Worm (Caenorhabditis elegans) whole organism, L1 larva: ENCODE measurements around the gene B0563.1.

Source experiments
- C04F5.9 ChIP-seq: sonication (generic microtip); optimal IDR thresholded peaks from 2 replicates; lab custom pipeline; 2016; ENCODE audit warnings: missing genetic modification characterization, missing compliant biosample characterization
- C34B4.2 ChIP-seq: sonication (generic microtip); optimal IDR thresholded peaks from 2 replicates; lab custom pipeline; 2017; ENCODE audit warnings: mild to moderate bottlenecking, missing genetic modification characterization, missing compliant biosample characterization
- Y116A8C.19 ChIP-seq: sonication (generic microtip); optimal IDR thresholded peaks from 2 replicates; lab custom pipeline; 2016; ENCODE audit warnings: missing compliant biosample characterization, missing genetic modification characterization, borderline replicate concordance
- aha-1 ChIP-seq: fragments of 150-350 bp; optimal IDR thresholded peaks from 2 replicates; lab custom pipeline; 2014; ENCODE audit warnings: missing biosample characterization, missing genetic modification characterization
- alr-1 ChIP-seq: fragments of 200-800 bp; sonication (Bioruptor generic); optimal IDR thresholded peaks from 2 replicates; lab custom pipeline; 2018; ENCODE audit warnings: borderline replicate concordance, mild to moderate bottlenecking, missing genetic modification characterization, missing compliant biosample characterization
- aly-2 ChIP-seq: fragments of 150-350 bp; optimal IDR thresholded peaks from 2 replicates; lab custom pipeline; 2014; ENCODE audit warnings: missing biosample characterization, missing genetic modification characterization
- ceh-63 ChIP-seq: fragments of 200-800 bp; sonication (Bioruptor generic); optimal IDR thresholded peaks from 2 replicates; lab custom pipeline; 2018; ENCODE audit warnings: mild to moderate bottlenecking, missing genetic modification characterization, missing compliant biosample characterization
- ceh-88 ChIP-seq: fragments of 200-800 bp; sonication (Bioruptor generic); IDR thresholded peaks from 2 replicates; pipeline ENCODE4 v1.3.6; 2022; ENCODE audit warnings: missing genetic modification characterization, missing compliant biosample characterization
- dsc-1 ChIP-seq: sonication (generic microtip); optimal IDR thresholded peaks from 2 replicates; lab custom pipeline; 2016; ENCODE audit warnings: mild to moderate bottlenecking, missing genetic modification characterization, missing compliant biosample characterization
- efl-3 ChIP-seq: fragments of 200-800 bp; sonication (Bioruptor generic); optimal IDR thresholded peaks from 2 replicates; lab custom pipeline; 2018; ENCODE audit warnings: mild to moderate bottlenecking, missing genetic modification characterization, missing compliant biosample characterization
- fkh-10 ChIP-seq: sonication (generic microtip); optimal IDR thresholded peaks from 2 replicates; lab custom pipeline; 2017; ENCODE audit warnings: missing biosample characterization, missing genetic modification reagents, missing genetic modification characterization
- fkh-4 ChIP-seq: sonication (generic microtip); optimal IDR thresholded peaks from 2 replicates; lab custom pipeline; 2016; ENCODE audit warnings: missing compliant biosample characterization, missing genetic modification characterization, borderline replicate concordance
- fkh-8 ChIP-seq: sonication (generic microtip); optimal IDR thresholded peaks from 2 replicates; lab custom pipeline; 2016; ENCODE audit warnings: mild to moderate bottlenecking, missing genetic modification characterization, missing compliant biosample characterization
- fos-1 ChIP-seq: fragments of 150-350 bp; optimal IDR thresholded peaks from 2 replicates; lab custom pipeline; 2014; ENCODE audit warnings: missing biosample characterization, missing genetic modification characterization
- grh-1 ChIP-seq: fragments of 200-800 bp; sonication (Bioruptor generic); IDR thresholded peaks from 2 replicates; pipeline ENCODE4 v1.3.6; 2022; ENCODE audit warnings: missing genetic modification reagents, missing genetic modification characterization, missing compliant biosample characterization
- hlh-17 ChIP-seq: fragments of 200-800 bp; sonication (Bioruptor generic); optimal IDR thresholded peaks from 2 replicates; lab custom pipeline; 2018; ENCODE audit warnings: missing genetic modification characterization, mild to moderate bottlenecking, missing compliant biosample characterization, moderate library complexity, borderline replicate concordance
- isw-1 ChIP-seq: fragments of 200-800 bp; sonication (Bioruptor generic); IDR thresholded peaks from 2 replicates; pipeline ENCODE4 v1.3.6; 2022; ENCODE audit warnings: missing genetic modification characterization, missing compliant biosample characterization
- lin-13 ChIP-seq: fragments of 150-350 bp; optimal IDR thresholded peaks from 2 replicates; lab custom pipeline; 2014; ENCODE audit warnings: missing biosample characterization, missing genetic modification reagents, missing genetic modification characterization
- lir-3 ChIP-seq: sonication (generic microtip); optimal IDR thresholded peaks from 2 replicates; lab custom pipeline; 2016; ENCODE audit warnings: mild to moderate bottlenecking, missing genetic modification characterization, moderate library complexity, missing compliant biosample characterization; ENCODE audit not compliant: poor library complexity
- mab-9 ChIP-seq: fragments of 200-800 bp; sonication (Bioruptor generic); IDR thresholded peaks from 2 replicates; pipeline ENCODE4 v1.3.6; 2022; ENCODE audit warnings: missing genetic modification reagents, missing genetic modification characterization, missing compliant biosample characterization
- mdl-1 ChIP-seq, 2 experiments: fragments of 150-350 bp; optimal IDR thresholded peaks; 2 replicates each; lab custom pipeline; 2014 to 2017; ENCODE audit warnings: missing biosample characterization in 2 of 2, missing genetic modification characterization in 2 of 2, inconsistent platforms in 1 of 2
- mep-1 ChIP-seq: fragments of 150-350 bp; optimal IDR thresholded peaks from 2 replicates; lab custom pipeline; 2014; ENCODE audit warnings: missing biosample characterization, missing genetic modification characterization
- nhr-12 ChIP-seq: sonication (generic microtip); optimal IDR thresholded peaks from 2 replicates; lab custom pipeline; 2017; ENCODE audit warnings: missing biosample characterization, missing genetic modification characterization
- nhr-19 ChIP-seq: fragments of 200-800 bp; sonication (Bioruptor generic); conservative IDR thresholded peaks from 2 replicates; pipeline ENCODE4 v1.3.6; 2022; ENCODE audit warnings: missing genetic modification characterization, missing compliant biosample characterization
- nhr-237 ChIP-seq: fragments of 150-350 bp; optimal IDR thresholded peaks from 2 replicates; lab custom pipeline; 2014; ENCODE audit warnings: missing biosample characterization, missing genetic modification characterization
- nhr-28 ChIP-seq: fragments of 150-350 bp; optimal IDR thresholded peaks from 2 replicates; lab custom pipeline; 2014; ENCODE audit warnings: missing biosample characterization, missing genetic modification characterization
- nhr-90 ChIP-seq: sonication (generic microtip); optimal IDR thresholded peaks from 2 replicates; lab custom pipeline; 2016; ENCODE audit warnings: mild to moderate bottlenecking, missing genetic modification characterization, missing compliant biosample characterization; ENCODE audit not compliant: poor library complexity
- pag-3 ChIP-seq: sonication (generic microtip); optimal IDR thresholded peaks from 2 replicates; lab custom pipeline; 2017; ENCODE audit warnings: missing genetic modification characterization, mild to moderate bottlenecking, missing compliant biosample characterization, antibody characterized with exemption, borderline replicate concordance; ENCODE audit not compliant: insufficient read depth
- sox-4 ChIP-seq: sonication (generic microtip); optimal IDR thresholded peaks from 2 replicates; lab custom pipeline; 2016; ENCODE audit warnings: missing genetic modification characterization, missing compliant biosample characterization
- swsn-7 ChIP-seq: sonication (generic microtip); optimal IDR thresholded peaks from 2 replicates; lab custom pipeline; 2016; ENCODE audit warnings: missing genetic modification characterization, missing compliant biosample characterization
- tbx-2 ChIP-seq: sonication (generic microtip); optimal IDR thresholded peaks from 2 replicates; lab custom pipeline; 2016; ENCODE audit warnings: missing genetic modification characterization, missing compliant biosample characterization
- unc-130 ChIP-seq: fragments of 150-350 bp; optimal IDR thresholded peaks from 2 replicates; lab custom pipeline; 2017; ENCODE audit warnings: missing biosample characterization, missing genetic modification characterization, inconsistent platforms
- unc-30 ChIP-seq: sonication (generic microtip); optimal IDR thresholded peaks from 2 replicates; lab custom pipeline; 2017; ENCODE audit warnings: missing biosample characterization, missing genetic modification characterization
- unc-62 ChIP-seq: fragments of 150-350 bp; optimal IDR thresholded peaks from 2 replicates; lab custom pipeline; 2014; ENCODE audit warnings: missing biosample characterization, missing genetic modification reagents, missing genetic modification characterization
- unc-86 ChIP-seq: sonication (generic microtip); optimal IDR thresholded peaks from 2 replicates; lab custom pipeline; 2016; ENCODE audit warnings: missing genetic modification characterization, missing compliant biosample characterization
- zag-1 ChIP-seq: fragments of 150-350 bp; optimal IDR thresholded peaks from 2 replicates; lab custom pipeline; 2014; ENCODE audit warnings: missing biosample characterization, missing genetic modification characterization
- ztf-4 ChIP-seq: fragments of 150-350 bp; optimal IDR thresholded peaks from 2 replicates; lab custom pipeline; 2014; ENCODE audit warnings: missing biosample characterization, missing genetic modification characterization

The B0563.1 gene

ce11 chrX:9161253-9161904, 10.0 kb upstream of the B0563.1 start (continued):
- no peak for TF ChIP-seq nhr-90 (tag; lab: Kevin White, UChicago)
- TF ChIP-seq swsn-7 = peak; percentile 16

- no peak for TF ChIP-seq aly-2
- TF ChIP-seq nhr-237 = no peak
- TF ChIP-seq nhr-19 (GFP tag; lab: Robert Waterston, UW) = no peak
- TF ChIP-seq Y116A8C.19 (tag; lab: Kevin White, UChicago) = no peak
- no peak for TF ChIP-seq C34B4.2 (tag; lab: Kevin White, UChicago)
- no peak for TF ChIP-seq ceh-88 (GFP tag; lab: Robert Waterston, UW)
- no peak for TF ChIP-seq hlh-17 (GFP tag; lab: Kevin White, UChicago)
- no peak for TF ChIP-seq pag-3
- no peak for TF ChIP-seq aha-1 (tag; lab: Kevin White, UChicago)
- no peak for TF ChIP-seq nhr-90 (tag; lab: Kevin White, UChicago)
- TF ChIP-seq fos-1 (tag; lab: Kevin White, UChicago) = no peak
- no peak for TF ChIP-seq unc-30
- no peak for TF ChIP-seq mdl-1 (tag; optimal IDR thresholded peaks at IDR 0.05; lab: Kevin White, UChicago)
- no peak for TF ChIP-seq C04F5.9 (tag; lab: Kevin White, UChicago)
- TF ChIP-seq efl-3 (GFP tag; lab: Kevin White, UChicago) = no peak
- no peak for TF ChIP-seq unc-130 (tag; lab: Kevin White, UChicago)
- TF ChIP-seq unc-86 = no peak
Observed at ce11 chrX:9162864-9163263, 8.5 kb upstream of the B0563.1 start, which contains the start of gene tsp-11. TSS of gene tsp-11 (plus strand) at chrX:9163164.

ce11 chrX:9166921-9167320, 4.4 kb upstream of the B0563.1 start, which contains the start of gene B0563.10:
TSS of gene B0563.10 (minus strand) at chrX:9167245.
- TF ChIP-seq dsc-1 (tag; lab: Kevin White, UChicago) (peak; percentile 96), fkh-4 (tag; lab: Kevin White, UChicago) (peak; percentile 96), isw-1 (no peak)
- TF ChIP-seq, all 84 proteins: peak for 2

- TF ChIP-seq fkh-8 (tag; lab: Kevin White, UChicago) (no peak), mab-9 (GFP tag; lab: Robert Waterston, UW) (no peak), aly-2 (no peak), grh-1 (GFP tag; lab: Robert Waterston, UW) (no peak), sox-4 (no peak), nhr-12 (no peak), lir-3 (tag; lab: Kevin White, UChicago) (no peak), mdl-1 (tag; optimal IDR thresholded peaks at IDR 0.05; lab: Kevin White, UChicago) (no peak), nhr-90 (tag; lab: Kevin White, UChicago) (no peak), fkh-10 (no peak), zag-1 (tag; lab: Kevin White, UChicago) (no peak), tbx-2 (tag; lab: Kevin White, UChicago) (no peak)
Observed at ce11 chrX:9168239-9168638, 3.1 kb upstream of the B0563.1 start, which contains the start of gene B0563.9. TSS of gene B0563.9 (plus strand) at chrX:9168539.

- TF ChIP-seq lir-3 (tag; lab: Kevin White, UChicago) (no peak), nhr-28 (no peak), dsc-1 (tag; lab: Kevin White, UChicago) (no peak), unc-62 (GFP tag; lab: Kevin White, UChicago) (no peak), ztf-4 (tag; lab: Kevin White, UChicago) (no peak), isw-1 (no peak), alr-1 (no peak), ceh-63 (no peak), fkh-4 (tag; lab: Kevin White, UChicago) (no peak), lin-13 (GFP tag; lab: Kevin White, UChicago) (no peak), unc-30 (no peak), mep-1 (tag; lab: Kevin White, UChicago) (no peak), mab-9 (GFP tag; lab: Robert Waterston, UW) (no peak)
Observed at ce11 chrX:9170058-9170457, 1.3 kb upstream of the B0563.1 start.
